Worm (Caenorhabditis elegans) whole organism, midembryonic: Measurements from ENCODE around the gene cyp-33C8.

Experiments
- T22C8.4 ChIP-seq: fragments of 200-800 bp; sonication (Bioruptor generic); IDR thresholded peaks from 2 replicates; pipeline ENCODE4 v1.3.6; 2022; ENCODE audit warnings: missing genetic modification characterization, missing compliant biosample characterization
- cog-1 ChIP-seq: sonication (generic microtip); optimal IDR thresholded peaks from 2 replicates; lab custom pipeline; 2016; ENCODE audit warnings: missing genetic modification characterization, missing compliant biosample characterization
- flt-1 ChIP-seq: fragments of 200-800 bp; sonication (Bioruptor generic); IDR thresholded peaks from 2 replicates; pipeline ENCODE4 v1.3.6; 2022; ENCODE audit warnings: missing genetic modification characterization, missing compliant biosample characterization
- klf-2 ChIP-seq: fragments of 200-800 bp; sonication (Bioruptor generic); conservative IDR thresholded peaks from 2 replicates; pipeline ENCODE4 v1.3.6; 2022; ENCODE audit warnings: missing genetic modification reagents, missing genetic modification characterization, missing compliant biosample characterization
- med-1 ChIP-seq: sonication (generic microtip); optimal IDR thresholded peaks from 2 replicates; lab custom pipeline; 2017; ENCODE audit warnings: missing genetic modification characterization, mild to moderate bottlenecking, missing compliant biosample characterization, antibody characterized with exemption, missing genetic modification reagents; ENCODE audit not compliant: insufficient read depth
- ref-1 ChIP-seq: fragments of 200-800 bp; sonication (Bioruptor generic); conservative IDR thresholded peaks from 2 replicates; pipeline ENCODE4 v1.3.6; 2022; ENCODE audit warnings: missing genetic modification reagents, missing genetic modification characterization, missing compliant biosample characterization
- tab-1 ChIP-seq: fragments of 200-800 bp; sonication (Bioruptor generic); IDR thresholded peaks from 2 replicates; pipeline ENCODE4 v1.3.6; 2022; ENCODE audit warnings: missing genetic modification characterization, missing compliant biosample characterization
- ztf-23 ChIP-seq: fragments of 200-800 bp; sonication (Bioruptor generic); IDR thresholded peaks from 2 replicates; pipeline ENCODE4 v1.3.6; 2022; ENCODE audit warnings: missing genetic modification reagents, missing genetic modification characterization, missing compliant biosample characterization
- ztf-29 ChIP-seq: fragments of 200-800 bp; sonication (Bioruptor generic); IDR thresholded peaks from 2 replicates; pipeline ENCODE4 v1.3.6; 2022; ENCODE audit warnings: missing genetic modification reagents, missing genetic modification characterization, missing compliant biosample characterization

The cyp-33C8 gene

DNA sequence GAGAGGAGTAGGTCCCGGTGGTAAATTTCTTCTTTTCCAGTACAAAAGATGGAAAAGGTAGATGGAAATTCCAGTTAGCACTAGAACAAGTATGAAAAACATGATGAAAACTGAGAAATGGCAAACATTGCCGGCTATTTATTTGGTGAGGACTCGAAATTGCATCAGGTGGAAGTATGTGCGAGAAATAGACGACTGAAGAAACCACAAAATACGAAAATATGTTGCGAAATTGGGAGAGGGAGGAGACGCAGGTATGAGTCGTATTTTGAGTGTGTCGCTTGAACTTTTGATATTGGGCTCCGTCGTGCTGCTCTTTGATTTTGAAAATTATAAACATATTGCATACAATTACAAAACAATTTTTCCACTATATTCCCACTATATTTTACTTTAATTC lies at the start of gene cyp-33C8:
TSS of gene cyp-33C8 (minus strand) at position 200 of the 400 bp plus-strand sequence.
- TF ChIP-seq cog-1 (no peak), ztf-29 (no peak), flt-1 (GFP tag; lab: Robert Waterston, UW) (no peak), med-1 (GFP tag; lab: Kevin White, UChicago) (no peak), klf-2 (no peak), T22C8.4 (GFP tag; lab: Robert Waterston, UW) (no peak), ref-1 (GFP tag; lab: Robert Waterston, UW) (no peak), ztf-23 (no peak), tab-1 (GFP tag; lab: Robert Waterston, UW) (no peak)

DNA sequence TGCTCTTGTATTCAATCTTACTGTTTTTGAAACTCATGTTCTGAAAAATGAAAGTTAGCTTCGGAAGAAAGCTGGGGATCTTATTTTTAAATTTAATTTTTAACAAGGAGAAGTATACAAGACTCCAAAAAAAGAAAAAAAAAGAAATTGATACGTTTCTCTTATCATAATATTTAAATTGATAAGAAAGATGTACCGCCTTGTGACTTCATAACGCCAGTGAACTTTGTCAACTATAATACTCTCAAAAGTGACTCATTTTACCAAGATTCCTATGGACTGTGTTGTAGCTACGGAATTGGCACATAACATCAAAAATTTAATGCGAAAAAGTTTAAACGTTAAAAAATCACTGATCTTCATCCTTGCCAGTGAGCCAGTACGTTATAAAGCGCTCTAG lies 48.4 kb upstream of the cyp-33C8 start:
- TF ChIP-seq ref-1 (GFP tag; lab: Robert Waterston, UW) (no peak), med-1 (GFP tag; lab: Kevin White, UChicago) (no peak), flt-1 (GFP tag; lab: Robert Waterston, UW) (no peak), ztf-29 (no peak), cog-1 (no peak), tab-1 (GFP tag; lab: Robert Waterston, UW) (no peak), T22C8.4 (GFP tag; lab: Robert Waterston, UW) (no peak), ztf-23 (no peak), klf-2 (no peak)

DNA sequence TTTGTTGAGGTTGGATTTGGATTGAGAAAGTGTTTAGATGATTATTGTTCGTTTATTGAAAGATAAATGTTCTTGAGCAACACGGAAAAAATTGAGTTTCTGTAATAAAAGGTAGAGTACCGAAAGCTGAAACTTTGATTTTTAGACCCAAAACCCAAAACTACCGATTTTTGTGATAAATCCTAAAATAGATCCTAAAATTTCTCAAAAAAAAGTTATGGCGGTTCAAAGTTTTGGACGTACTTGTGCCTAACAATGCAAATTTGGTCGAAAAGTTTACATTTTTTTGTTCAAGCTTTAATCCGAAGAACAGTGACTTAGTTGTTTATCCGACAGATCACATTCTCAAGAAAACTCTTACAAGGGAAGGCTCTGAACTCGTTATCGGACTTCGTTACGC lies 43.9 kb upstream of the cyp-33C8 start, which contains the start of gene nhr-185:
TSS of gene nhr-185 (minus strand) at position 101 of the 400 bp plus-strand sequence.
- no peak for TF ChIP-seq flt-1 (GFP tag; lab: Robert Waterston, UW)
- TF ChIP-seq ref-1 (GFP tag; lab: Robert Waterston, UW) = no peak
- TF ChIP-seq ztf-29 = no peak
- TF ChIP-seq klf-2 = no peak
- no peak for TF ChIP-seq ztf-23
- TF ChIP-seq med-1 (GFP tag; lab: Kevin White, UChicago) = no peak
- TF ChIP-seq tab-1 (GFP tag; lab: Robert Waterston, UW) = no peak
- no peak for TF ChIP-seq T22C8.4 (GFP tag; lab: Robert Waterston, UW)
- no peak for TF ChIP-seq cog-1

ce11 chrV:3843926-3844325 lies 40.6 kb upstream of the cyp-33C8 start, which contains the start of gene ugt-32:
Gene ugt-32, minus strand, starts transcription at chrV:3844007.
- TF ChIP-seq klf-2 = no peak
- TF ChIP-seq cog-1 = no peak
- no peak for TF ChIP-seq ztf-29
- no peak for TF ChIP-seq med-1 (GFP tag; lab: Kevin White, UChicago)
- no peak for TF ChIP-seq ref-1 (GFP tag; lab: Robert Waterston, UW)
- no peak for TF ChIP-seq tab-1 (GFP tag; lab: Robert Waterston, UW)
- TF ChIP-seq flt-1 (GFP tag; lab: Robert Waterston, UW) = no peak
- no peak for TF ChIP-seq T22C8.4 (GFP tag; lab: Robert Waterston, UW)
- TF ChIP-seq ztf-23 = no peak

DNA sequence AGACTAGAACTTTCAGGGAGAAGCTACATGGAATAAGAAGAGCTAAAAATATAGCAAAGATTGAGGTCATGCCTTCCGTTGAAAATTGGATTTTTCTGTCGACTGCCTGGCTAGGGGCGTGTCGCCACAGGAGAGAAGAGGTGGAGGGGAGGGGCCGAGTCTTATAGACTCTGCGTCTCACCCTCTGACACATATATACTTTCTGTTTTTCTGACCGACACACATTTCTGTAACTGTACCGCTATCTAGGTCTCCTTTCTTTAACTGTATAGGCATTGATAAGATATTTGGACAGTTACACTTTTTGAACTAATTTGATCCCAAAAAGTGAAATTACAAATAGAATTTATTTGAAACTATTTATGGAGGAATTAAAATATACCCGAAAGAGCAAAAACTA lies 38.1 kb upstream of the cyp-33C8 start:
- TF ChIP-seq cog-1 (no peak), tab-1 (GFP tag; lab: Robert Waterston, UW) (no peak), ztf-29 (no peak), med-1 (GFP tag; lab: Kevin White, UChicago) (no peak), T22C8.4 (GFP tag; lab: Robert Waterston, UW) (no peak), ztf-23 (no peak), flt-1 (GFP tag; lab: Robert Waterston, UW) (no peak), klf-2 (no peak), ref-1 (GFP tag; lab: Robert Waterston, UW) (no peak)

DNA sequence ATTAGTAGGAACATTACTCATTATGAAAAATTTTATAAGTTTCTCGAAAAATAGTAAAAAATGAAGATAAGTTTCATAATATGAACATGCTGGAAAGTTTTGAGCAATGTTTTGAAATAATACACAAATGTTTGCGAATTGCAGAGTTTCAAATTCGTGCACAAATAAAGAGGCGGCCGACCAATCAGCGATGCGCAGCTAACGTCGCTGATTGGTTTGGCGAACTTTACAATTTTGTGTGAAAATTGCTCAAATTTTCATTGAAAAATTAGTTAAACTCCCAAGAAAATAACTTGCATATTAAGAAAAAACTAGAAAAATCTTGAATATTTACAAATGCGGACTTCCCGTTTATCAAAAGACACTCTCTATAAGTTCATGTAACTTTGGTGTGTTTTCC lies 29.3 kb upstream of the cyp-33C8 start:
- TF ChIP-seq T22C8.4 (GFP tag; lab: Robert Waterston, UW) (no peak), tab-1 (GFP tag; lab: Robert Waterston, UW) (no peak), med-1 (GFP tag; lab: Kevin White, UChicago) (no peak), ztf-23 (no peak), ref-1 (GFP tag; lab: Robert Waterston, UW) (no peak), flt-1 (GFP tag; lab: Robert Waterston, UW) (no peak), cog-1 (no peak), klf-2 (no peak), ztf-29 (no peak)

DNA sequence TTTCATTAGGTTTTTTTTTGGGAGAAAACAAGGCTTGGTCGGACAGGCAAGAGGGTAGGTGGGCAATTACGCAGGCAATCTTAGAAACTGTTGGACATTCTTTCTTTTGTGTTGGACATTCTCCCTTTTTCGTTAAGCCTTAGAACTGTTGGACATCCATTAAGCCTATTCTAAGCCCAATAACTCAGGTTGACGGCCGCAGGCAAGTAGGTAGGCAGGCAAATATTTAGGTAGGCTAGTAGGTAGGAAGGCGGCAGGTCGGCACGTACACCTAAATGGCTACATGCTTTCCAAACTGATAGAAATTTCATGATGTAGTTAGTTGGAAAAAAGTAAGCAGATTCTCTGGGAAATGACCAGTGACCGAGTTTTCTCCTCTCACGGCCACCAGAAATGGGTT lies 28.8 kb upstream of the cyp-33C8 start:
- TF ChIP-seq ztf-23 = no peak
- TF ChIP-seq ztf-29 = no peak
- TF ChIP-seq klf-2 = no peak
- TF ChIP-seq cog-1 = no peak
- TF ChIP-seq med-1 (GFP tag; lab: Kevin White, UChicago) = no peak
- TF ChIP-seq flt-1 (GFP tag; lab: Robert Waterston, UW) = no peak
- TF ChIP-seq ref-1 (GFP tag; lab: Robert Waterston, UW) = no peak
- no peak for TF ChIP-seq T22C8.4 (GFP tag; lab: Robert Waterston, UW)
- TF ChIP-seq tab-1 (GFP tag; lab: Robert Waterston, UW) = no peak

- TF ChIP-seq cog-1 (no peak), med-1 (GFP tag; lab: Kevin White, UChicago) (no peak), tab-1 (GFP tag; lab: Robert Waterston, UW) (no peak), ztf-29 (no peak), klf-2 (no peak), ref-1 (GFP tag; lab: Robert Waterston, UW) (no peak), T22C8.4 (GFP tag; lab: Robert Waterston, UW) (no peak), ztf-23 (no peak), flt-1 (GFP tag; lab: Robert Waterston, UW) (no peak)
Measured at ce11 chrV:3831616-3832015, 28.3 kb upstream of the cyp-33C8 start, which contains the start of gene H10D18.5. Gene H10D18.5, minus strand, starts transcription at chrV:3831716.

ce11 chrV:3825190-3825589 lies 21.8 kb upstream of the cyp-33C8 start:
- TF ChIP-seq ref-1 (GFP tag; lab: Robert Waterston, UW) (no peak), cog-1 (no peak), tab-1 (GFP tag; lab: Robert Waterston, UW) (no peak), T22C8.4 (GFP tag; lab: Robert Waterston, UW) (no peak), flt-1 (GFP tag; lab: Robert Waterston, UW) (no peak), klf-2 (no peak), med-1 (GFP tag; lab: Kevin White, UChicago) (no peak), ztf-23 (no peak), ztf-29 (no peak)

DNA sequence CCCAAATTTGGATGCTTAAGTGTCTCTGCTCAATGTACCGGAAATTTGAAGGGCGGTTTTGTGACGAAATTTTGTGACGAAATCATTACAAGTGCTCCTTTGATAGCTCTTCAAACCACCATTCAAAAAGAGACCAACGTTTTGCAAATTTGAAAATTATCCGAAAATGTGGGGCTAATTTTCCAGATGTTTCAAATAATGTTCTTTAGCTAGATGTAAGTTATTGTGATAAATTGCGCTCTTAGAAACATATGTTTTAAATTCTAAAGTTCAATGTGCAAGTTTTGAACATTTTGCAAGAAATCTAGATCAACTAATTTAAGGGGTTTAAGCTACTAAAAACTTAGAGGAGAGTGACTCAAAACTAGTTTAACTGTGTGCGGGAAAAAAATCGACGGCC lies 17.5 kb upstream of the cyp-33C8 start:
- TF ChIP-seq tab-1 (GFP tag; lab: Robert Waterston, UW) = no peak
- no peak for TF ChIP-seq ref-1 (GFP tag; lab: Robert Waterston, UW)
- no peak for TF ChIP-seq flt-1 (GFP tag; lab: Robert Waterston, UW)
- TF ChIP-seq ztf-29 = no peak
- TF ChIP-seq med-1 (GFP tag; lab: Kevin White, UChicago) = no peak
